Fruit fly (Drosophila melanogaster) ovary, adult (tissue): ENCODE results near the gene COX4.

Experiments
- CG17801 ChIP-seq: fragments of 200-800 bp; optimal IDR thresholded peaks from 2 replicates; lab custom pipeline; 2019; ENCODE audit warnings: missing biosample characterization, mild to moderate bottlenecking, missing genetic modification characterization, moderate library complexity; ENCODE audit not compliant: partially characterized antibody

COX4 gene

dm6 chr2L:19992427-19992998, 34.0 kb downstream of the COX4 start:
- TF ChIP-seq CG17801 (GFP tag; lab: Kevin White, UChicago), result no peak

dm6 chr2L:19998139-19998538, 39.6 kb downstream of the COX4 start:
- TF ChIP-seq CG17801 (GFP tag; lab: Kevin White, UChicago), result no peak

- TF ChIP-seq CG17801 (GFP tag; lab: Kevin White, UChicago), result no peak
These were observed 43.6 kb downstream of the COX4 start for dm6 chr2L:20002086-20002485.

dm6 chr2L:20004341-20004740, 45.8 kb downstream of the COX4 start:
- no peak for TF ChIP-seq CG17801 (GFP tag; lab: Kevin White, UChicago)

- no peak for TF ChIP-seq CG17801 (GFP tag; lab: Kevin White, UChicago)
These were observed 46.6 kb downstream of the COX4 start for dm6 chr2L:20005064-20005463.
